Fruit fly (Drosophila melanogaster) whole organism, larva: Measurements from ENCODE around the gene SmydA-8.
A peak's percentile ranks its signal among the peaks of the same experiment; 100 is the strongest.

Experiments used
- noc ChIP-seq: fragments of 200-800 bp; sonication (Bioruptor generic); optimal IDR thresholded peaks from 3 replicates; lab custom pipeline; 2019; ENCODE audit warnings: missing biosample characterization, mild to moderate bottlenecking, missing genetic modification characterization, moderate library complexity

The SmydA-8 gene

DNA sequence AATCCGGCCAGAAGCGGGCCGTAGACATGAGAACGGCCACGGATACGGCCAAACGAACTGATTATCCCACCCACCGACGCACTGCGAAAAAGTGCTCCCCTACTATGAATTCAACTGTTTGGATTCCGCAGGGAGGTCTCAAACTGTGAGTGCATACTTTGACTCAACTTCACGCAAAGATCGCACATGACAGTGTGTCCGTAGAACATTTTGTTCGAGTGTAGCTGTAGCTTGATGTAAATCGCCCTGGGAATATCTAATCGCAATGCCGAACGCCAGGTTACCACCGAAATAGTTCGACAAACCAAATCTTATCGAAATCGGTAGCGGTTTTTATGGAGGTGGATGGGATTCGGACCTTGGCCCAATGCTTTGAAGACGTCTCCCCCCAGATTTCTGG lies 52.6 kb downstream of the SmydA-8 start:
- TF ChIP-seq noc (tag; lab: Kevin White, UChicago): no peak

DNA sequence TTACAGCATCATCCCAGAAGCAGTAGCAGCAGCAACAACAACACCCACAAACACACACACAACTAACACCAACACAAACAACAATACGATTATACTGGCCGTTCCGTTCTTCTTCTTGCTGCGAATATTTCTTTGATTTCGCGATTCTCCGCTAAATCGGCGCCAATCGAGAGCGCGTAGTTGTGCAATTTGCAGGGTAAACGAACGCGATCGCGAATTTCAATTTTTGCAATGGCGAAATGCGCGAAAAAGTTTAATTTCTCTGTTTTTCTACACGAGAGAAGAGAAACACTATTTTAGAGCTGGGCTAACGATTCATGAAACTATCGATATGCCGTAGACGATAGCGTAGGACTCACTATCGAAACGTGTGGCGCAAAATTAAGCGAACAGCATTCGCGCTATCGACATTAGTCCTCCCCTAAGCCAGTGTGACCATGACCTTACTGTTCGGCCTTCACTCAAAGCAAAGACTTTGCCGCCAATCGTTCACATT lies 54.9 kb downstream of the SmydA-8 start, which contains the start of gene wapl:
Gene wapl (minus strand): TSS at position 316 of the 496 bp plus-strand sequence.
- peak; percentile 29 for TF ChIP-seq noc (tag; lab: Kevin White, UChicago)

DNA sequence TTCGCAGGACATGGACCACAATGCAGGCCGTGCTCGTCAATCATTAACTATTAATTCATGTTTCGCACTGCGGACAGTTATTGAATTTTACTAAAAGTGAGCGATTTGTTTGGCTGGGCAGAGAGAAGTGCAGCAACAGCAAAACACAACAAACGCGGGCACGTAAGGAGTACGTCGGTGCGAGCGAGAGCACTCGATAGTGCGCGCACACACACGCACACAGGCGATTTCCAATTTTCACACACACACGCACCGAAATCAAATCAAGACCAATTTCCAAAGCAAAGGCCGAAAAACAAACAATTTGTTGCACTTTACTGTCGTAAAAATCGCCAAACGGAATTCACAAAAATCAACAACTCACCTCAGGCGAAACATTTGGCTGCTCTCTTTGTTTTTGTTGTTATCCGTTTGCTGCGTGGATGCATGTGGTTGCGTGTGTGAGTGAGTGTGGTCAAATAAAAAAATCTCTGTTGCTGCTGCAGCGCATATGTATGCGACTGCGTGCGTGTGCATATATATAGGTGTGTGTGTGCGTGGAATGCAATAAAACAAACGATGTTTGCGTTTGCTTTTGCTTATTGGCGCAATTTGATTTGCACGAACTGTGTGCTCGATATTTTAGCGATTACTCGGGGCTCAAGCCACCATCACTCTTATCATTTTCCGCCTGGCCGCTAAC lies 55.5 kb downstream of the SmydA-8 start:
- no peak for TF ChIP-seq noc (tag; lab: Kevin White, UChicago)

- TF ChIP-seq noc (tag; lab: Kevin White, UChicago): no peak
Measured at dm6 chrX:2155868-2156267, 57.7 kb downstream of the SmydA-8 start.
